Fruit fly (Drosophila melanogaster) whole organism, embryonic: ENCODE measurements around the gene lbe.
A peak's percentile ranks its signal among the peaks of the same experiment; 100 is the strongest.

Source experiments
- B-H2 ChIP-seq: fragments of 200-800 bp; sonication (Bioruptor generic); optimal IDR thresholded peaks from 2 replicates; lab custom pipeline; 2018; ENCODE audit warnings: missing biosample characterization, mild to moderate bottlenecking, missing genetic modification characterization
- Bdp1 ChIP-seq: fragments of 200-800 bp; sonication (Bioruptor generic); optimal IDR thresholded peaks from 3 replicates; lab custom pipeline; 2016; ENCODE audit warnings: missing biosample characterization, missing genetic modification characterization
- BtbVII ChIP-seq: fragments of 200-800 bp; sonication (Bioruptor generic); optimal IDR thresholded peaks from 3 replicates; lab custom pipeline; 2017; ENCODE audit warnings: missing biosample characterization, mild to moderate bottlenecking, missing genetic modification characterization
- CG10979 ChIP-seq: fragments of 200-800 bp; sonication (Bioruptor generic); optimal IDR thresholded peaks from 2 replicates; lab custom pipeline; 2018; ENCODE audit warnings: missing biosample characterization, mild to moderate bottlenecking, missing genetic modification characterization, moderate library complexity
- CG12104 ChIP-seq: fragments of 200-800 bp; sonication (Bioruptor generic); optimal IDR thresholded peaks from 3 replicates; lab custom pipeline; 2016; ENCODE audit warnings: missing biosample characterization, missing genetic modification characterization
- CG13424 ChIP-seq: fragments of 200-800 bp; sonication (Bioruptor generic); optimal IDR thresholded peaks from 2 replicates; lab custom pipeline; 2019; ENCODE audit warnings: missing biosample characterization, mild to moderate bottlenecking, missing genetic modification characterization, moderate library complexity
- CG1603 ChIP-seq: fragments of 200-800 bp; sonication (Bioruptor generic); optimal IDR thresholded peaks from 2 replicates; lab custom pipeline; 2019; ENCODE audit warnings: missing biosample characterization, mild to moderate bottlenecking, missing genetic modification characterization, moderate library complexity
- CG16779 ChIP-seq: fragments of 200-800 bp; sonication (Bioruptor generic); IDR thresholded peaks from 2 replicates; pipeline ENCODE4 v1.3.6; 2022; ENCODE audit warnings: missing biosample characterization, missing genetic modification characterization
- CG17568 ChIP-seq: fragments of 200-800 bp; sonication (Bioruptor generic); optimal IDR thresholded peaks from 2 replicates; lab custom pipeline; 2018; ENCODE audit warnings: missing biosample characterization, mild to moderate bottlenecking, missing genetic modification characterization, moderate library complexity
- CG17612 ChIP-seq: fragments of 200-800 bp; sonication (Bioruptor generic); IDR thresholded peaks from 2 replicates; pipeline ENCODE4 v1.3.6; 2022; ENCODE audit warnings: missing biosample characterization, missing genetic modification characterization
- CG2199 ChIP-seq: fragments of 200-800 bp; sonication (Bioruptor generic); IDR thresholded peaks from 3 replicates; pipeline ENCODE4 v1.3.6; 2022; ENCODE audit warnings: missing biosample characterization, missing genetic modification characterization
- CG2202 ChIP-seq: fragments of 200-800 bp; sonication (Bioruptor generic); optimal IDR thresholded peaks from 2 replicates; lab custom pipeline; 2018; ENCODE audit warnings: missing biosample characterization, mild to moderate bottlenecking, missing genetic modification characterization
- CG3065 ChIP-seq: fragments of 200-800 bp; sonication (Bioruptor generic); optimal IDR thresholded peaks from 2 replicates; lab custom pipeline; 2016; ENCODE audit warnings: missing biosample characterization, missing genetic modification characterization
- CG4707 ChIP-seq: fragments of 200-800 bp; sonication (Bioruptor generic); optimal IDR thresholded peaks from 2 replicates; lab custom pipeline; 2018; ENCODE audit warnings: missing biosample characterization, mild to moderate bottlenecking, missing genetic modification characterization, moderate library complexity
- CG5180 ChIP-seq: fragments of 200-800 bp; sonication (Bioruptor generic); optimal IDR thresholded peaks from 3 replicates; lab custom pipeline; 2017; ENCODE audit warnings: missing biosample characterization, missing genetic modification characterization, mild to moderate bottlenecking, moderate library complexity, missing genetic modification reagents
- CG6272 ChIP-seq: fragments of 200-800 bp; sonication (Bioruptor generic); IDR thresholded peaks from 2 replicates; pipeline ENCODE4 v1.3.6; 2022; ENCODE audit warnings: missing biosample characterization, missing genetic modification characterization
- CG8089 ChIP-seq: fragments of 200-800 bp; sonication (Bioruptor generic); optimal IDR thresholded peaks from 3 replicates; lab custom pipeline; 2016; ENCODE audit warnings: missing biosample characterization, missing genetic modification characterization
- CG8388 ChIP-seq: fragments of 200-800 bp; sonication (Bioruptor generic); optimal IDR thresholded peaks from 2 replicates; lab custom pipeline; 2019; ENCODE audit warnings: missing biosample characterization, mild to moderate bottlenecking, missing genetic modification characterization, moderate library complexity
- CG8478 ChIP-seq: fragments of >200 bp; optimal IDR thresholded peaks from 2 replicates; lab custom pipeline; 2018
- CG9876 ChIP-seq: fragments of 200-800 bp; sonication (Bioruptor generic); optimal IDR thresholded peaks from 2 replicates; lab custom pipeline; 2016; ENCODE audit warnings: missing biosample characterization, missing genetic modification characterization
- CTCF ChIP-seq: fragments of 200-800 bp; sonication (Bioruptor generic); optimal IDR thresholded peaks from 2 replicates; lab custom pipeline; 2017; ENCODE audit warnings: missing biosample characterization, mild to moderate bottlenecking, missing genetic modification characterization, moderate library complexity
- Camta ChIP-seq: fragments of 200-800 bp; sonication (Bioruptor generic); optimal IDR thresholded peaks from 2 replicates; lab custom pipeline; 2016; ENCODE audit warnings: missing biosample characterization, missing genetic modification characterization
- D19B ChIP-seq: fragments of 200-800 bp; sonication (Bioruptor generic); optimal IDR thresholded peaks from 2 replicates; lab custom pipeline; 2017; ENCODE audit warnings: missing biosample characterization, mild to moderate bottlenecking, missing genetic modification characterization
- Dek ChIP-seq: fragments of 200-800 bp; sonication (Bioruptor generic); optimal IDR thresholded peaks from 3 replicates; lab custom pipeline; 2019; ENCODE audit warnings: missing biosample characterization, mild to moderate bottlenecking, missing genetic modification characterization, moderate library complexity
- Doc2 ChIP-seq: fragments of 200-800 bp; sonication (Bioruptor generic); IDR thresholded peaks from 2 replicates; pipeline ENCODE4 v1.3.6; 2022; ENCODE audit warnings: missing biosample characterization, missing genetic modification characterization
- ERR ChIP-seq: fragments of 200-800 bp; sonication (Bioruptor generic); optimal IDR thresholded peaks from 2 replicates; lab custom pipeline; 2016; ENCODE audit warnings: missing biosample characterization, missing genetic modification characterization
- Eip74EF ChIP-seq, 2 experiments: fragments of 200-800 bp in 1 of 2; fragments of >200 bp in 1 of 2; sonication (Bioruptor generic) in 1 of 2; optimal IDR thresholded peaks; 2 replicates each; lab custom pipeline; 2017 to 2019; ENCODE audit warnings: missing biosample characterization in 2 of 2, missing genetic modification characterization in 2 of 2, mild to moderate bottlenecking in 1 of 2, moderate library complexity in 1 of 2
- HmgZ ChIP-seq: fragments of 200-800 bp; sonication (Bioruptor generic); optimal IDR thresholded peaks from 2 replicates; lab custom pipeline; 2018; ENCODE audit warnings: missing biosample characterization, mild to moderate bottlenecking, missing genetic modification characterization
- Hr39 ChIP-seq: fragments of >200 bp; optimal IDR thresholded peaks from 2 replicates; lab custom pipeline; 2017
- Meics ChIP-seq: fragments of 200-800 bp; sonication (Bioruptor generic); optimal IDR thresholded peaks from 2 replicates; lab custom pipeline; 2017; ENCODE audit warnings: missing biosample characterization, mild to moderate bottlenecking, missing genetic modification characterization
- NC2α ChIP-seq: fragments of 200-800 bp; sonication (Bioruptor generic); optimal IDR thresholded peaks from 2 replicates; lab custom pipeline; 2016; ENCODE audit warnings: missing biosample characterization, missing genetic modification characterization
- Sox102F ChIP-seq: fragments of 200-800 bp; sonication (Bioruptor generic); optimal IDR thresholded peaks from 2 replicates; lab custom pipeline; 2018; ENCODE audit warnings: missing biosample characterization, mild to moderate bottlenecking, missing genetic modification characterization, moderate library complexity
- Tbp ChIP-seq: fragments of >200 bp; optimal IDR thresholded peaks from 2 replicates; lab custom pipeline; 2018; ENCODE audit warnings: missing biosample characterization, missing genetic modification characterization
- YL-1 ChIP-seq: fragments of 200-800 bp; sonication (Bioruptor generic); optimal IDR thresholded peaks from 3 replicates; lab custom pipeline; 2017; ENCODE audit warnings: missing biosample characterization, mild to moderate bottlenecking, missing genetic modification characterization
- ap ChIP-seq: fragments of 200-800 bp; sonication (Bioruptor generic); IDR thresholded peaks from 2 replicates; pipeline ENCODE4 v1.3.6; 2022; ENCODE audit warnings: missing biosample characterization, missing genetic modification characterization
- corto ChIP-seq: fragments of 200-800 bp; sonication (Bioruptor generic); optimal IDR thresholded peaks from 2 replicates; lab custom pipeline; 2016; ENCODE audit warnings: missing biosample characterization, mild to moderate bottlenecking, missing genetic modification characterization, moderate library complexity
- eve ChIP-seq, 2 experiments: fragments of >200 bp; optimal IDR thresholded peaks; 2 replicates each; lab custom pipeline; 2017; ENCODE audit warnings: missing biosample characterization in 2 of 2, missing genetic modification characterization in 2 of 2
- fd3F ChIP-seq: fragments of 200-800 bp; sonication (Bioruptor generic); optimal IDR thresholded peaks from 2 replicates; lab custom pipeline; 2018; ENCODE audit warnings: missing biosample characterization, mild to moderate bottlenecking, missing genetic modification characterization, moderate library complexity
- fu2 ChIP-seq: fragments of 200-800 bp; sonication (Bioruptor generic); optimal IDR thresholded peaks from 2 replicates; lab custom pipeline; 2016; ENCODE audit warnings: missing biosample characterization, missing genetic modification characterization
- lola ChIP-seq, 3 experiments: fragments of >200 bp in 2 of 3; fragments of 200-800 bp in 1 of 3; sonication (Bioruptor generic) in 1 of 3; optimal IDR thresholded peaks; 2 replicates each; lab custom pipeline; 2017 to 2019; ENCODE audit warnings: missing biosample characterization in 3 of 3, missing genetic modification characterization in 3 of 3, mild to moderate bottlenecking in 1 of 3, moderate library complexity in 1 of 3
- maf-S ChIP-seq: fragments of 200-800 bp; sonication (Bioruptor generic); optimal IDR thresholded peaks from 2 replicates; lab custom pipeline; 2016; ENCODE audit warnings: missing biosample characterization, missing genetic modification characterization
- onecut ChIP-seq: fragments of 200-800 bp; sonication (Bioruptor generic); IDR thresholded peaks from 2 replicates; pipeline ENCODE4 v1.3.6; 2022; ENCODE audit warnings: missing biosample characterization, missing genetic modification characterization
- pho ChIP-seq: fragments of 200-800 bp; sonication (Bioruptor generic); optimal IDR thresholded peaks from 2 replicates; lab custom pipeline; 2016; ENCODE audit warnings: missing biosample characterization, missing genetic modification characterization
- ranshi ChIP-seq: fragments of 200-800 bp; sonication (Bioruptor generic); IDR thresholded peaks from 2 replicates; pipeline ENCODE4 v1.3.6; 2022; ENCODE audit warnings: missing biosample characterization, missing genetic modification characterization
- ro ChIP-seq: fragments of 200-800 bp; sonication (Bioruptor generic); IDR thresholded peaks from 2 replicates; pipeline ENCODE4 v1.3.6; 2022; ENCODE audit warnings: missing biosample characterization, missing genetic modification characterization
- run ChIP-seq: fragments of 200-800 bp; sonication (Bioruptor generic); optimal IDR thresholded peaks from 3 replicates; lab custom pipeline; 2018; ENCODE audit warnings: missing biosample characterization, mild to moderate bottlenecking, missing genetic modification characterization
- sim ChIP-seq: fragments of 200-800 bp; sonication (Bioruptor generic); IDR thresholded peaks from 2 replicates; pipeline ENCODE4 v1.3.6; 2022; ENCODE audit warnings: missing biosample characterization, missing genetic modification characterization
- slp2 ChIP-seq: fragments of 200-800 bp; sonication (Bioruptor generic); optimal IDR thresholded peaks from 2 replicates; lab custom pipeline; 2016; ENCODE audit warnings: missing biosample characterization, missing genetic modification characterization
- sna ChIP-seq: fragments of 200-800 bp; sonication (Bioruptor generic); IDR thresholded peaks from 2 replicates; pipeline ENCODE4 v1.3.6; 2022; ENCODE audit warnings: missing biosample characterization, missing genetic modification characterization; ENCODE audit not compliant: partially characterized antibody
- tgo ChIP-seq: fragments of 200-800 bp; sonication (Bioruptor generic); IDR thresholded peaks from 3 replicates; pipeline ENCODE4 v1.3.6; 2022; ENCODE audit warnings: missing biosample characterization, missing genetic modification characterization
- toy ChIP-seq: fragments of 200-800 bp; sonication (Bioruptor generic); IDR thresholded peaks from 2 replicates; pipeline ENCODE4 v1.3.6; 2022; ENCODE audit warnings: missing biosample characterization, missing genetic modification characterization
- trh ChIP-seq: fragments of 200-800 bp; sonication (Bioruptor generic); optimal IDR thresholded peaks from 2 replicates; lab custom pipeline; 2016; ENCODE audit warnings: missing biosample characterization, missing genetic modification characterization
- unc-4 ChIP-seq: fragments of 200-800 bp; sonication (Bioruptor generic); IDR thresholded peaks from 2 replicates; pipeline ENCODE4 v1.3.6; 2022; ENCODE audit warnings: missing biosample characterization, missing genetic modification characterization; ENCODE audit not compliant: partially characterized antibody

Gene lbe

dm6 chr3R:21408372-21408771, 38.0 kb downstream of the lbe start (continued):
- TF ChIP-seq CG6272 (GFP tag; lab: Robert Waterston, UW): peak; percentile 36; the same call in 1 of the 2 replicates
- no peak for TF ChIP-seq CG12104
- peak; percentile 95 for TF ChIP-seq CTCF (GFP tag; lab: Kevin White, UChicago)
- no peak for TF ChIP-seq CG8388 (GFP tag; lab: Kevin White, UChicago)
- TF ChIP-seq CG8089 (GFP tag; lab: Kevin White, UChicago): no peak
- TF ChIP-seq CG1603: peak; percentile 43
- TF ChIP-seq HmgZ: no peak
- TF ChIP-seq onecut: peak; percentile 33; the same call in 1 of the 2 replicates
- TF ChIP-seq ERR: no peak
- no peak for TF ChIP-seq ap
- TF ChIP-seq Hr39: no peak
- TF ChIP-seq lola (GFP tag; optimal IDR thresholded peaks at IDR 0.05; lab: Kevin White, UChicago): no peak
- no peak for TF ChIP-seq B-H2 (GFP tag; lab: Kevin White, UChicago)
- no peak for TF ChIP-seq trh (GFP tag; lab: Kevin White, UChicago)
- TF ChIP-seq Tbp (GFP tag; lab: Kevin White, UChicago): no peak
- TF ChIP-seq NC2α: no peak
- TF ChIP-seq Eip74EF (GFP tag; optimal IDR thresholded peaks at IDR 0.05; lab: Kevin White, UChicago): peak in 1 of 2 experiments; percentile 93
- TF ChIP-seq toy (GFP tag; lab: Robert Waterston, UW): no peak
- TF ChIP-seq fu2: no peak
- no peak for TF ChIP-seq sim (GFP tag; lab: Robert Waterston, UW)
- TF ChIP-seq CG16779 (GFP tag; lab: Robert Waterston, UW): no peak
- no peak for TF ChIP-seq fd3F (GFP tag; lab: Kevin White, UChicago)
- TF ChIP-seq CG2202 (tag; lab: Kevin White, UChicago): no peak
- no peak for TF ChIP-seq D19B
- no peak; the same call in 2 of the 3 replicates for TF ChIP-seq tgo (GFP tag; lab: Robert Waterston, UW)
- peak; percentile 30 for TF ChIP-seq Dek (tag; lab: Kevin White, UChicago)
- TF ChIP-seq CG8478 (lab: Kevin White, UChicago): peak; percentile 97
- no peak for TF ChIP-seq corto (GFP tag; lab: Kevin White, UChicago)
- no peak for TF ChIP-seq run (tag; lab: Kevin White, UChicago)
- TF ChIP-seq CG10979 (tag; lab: Kevin White, UChicago): peak; percentile 1
- TF ChIP-seq Bdp1 (GFP tag; lab: Kevin White, UChicago): peak; percentile 21
- TF ChIP-seq maf-S: peak; percentile 3
- no peak for TF ChIP-seq CG3065
- no peak for TF ChIP-seq slp2
- TF ChIP-seq YL-1: no peak
- TF ChIP-seq Camta (GFP tag; lab: Kevin White, UChicago): no peak
- no peak for TF ChIP-seq unc-4 (GFP tag; lab: Robert Waterston, UW)
- no peak for TF ChIP-seq CG4707
- no peak for TF ChIP-seq CG17568
- no peak for TF ChIP-seq BtbVII (GFP tag; lab: Kevin White, UChicago)
- no peak for TF ChIP-seq CG5180 (GFP tag; lab: Kevin White, UChicago)
- TF ChIP-seq sna (GFP tag; lab: Robert Waterston, UW): no peak
- TF ChIP-seq pho (GFP tag; lab: Kevin White, UChicago): no peak
- no peak for TF ChIP-seq ro (GFP tag; lab: Robert Waterston, UW)
- TF ChIP-seq CG13424 (tag; lab: Kevin White, UChicago): no peak
- no peak for TF ChIP-seq Meics (GFP tag; lab: Kevin White, UChicago)
- TF ChIP-seq ranshi (GFP tag; lab: Robert Waterston, UW): peak; percentile 12; the same call in 1 of the 2 replicates
- no peak for TF ChIP-seq CG17612 (GFP tag; lab: Robert Waterston, UW)
- no peak for TF ChIP-seq CG9876 (GFP tag; lab: Kevin White, UChicago)
- TF ChIP-seq Doc2 (GFP tag; lab: Robert Waterston, UW): no peak
- TF ChIP-seq CG2199: peak; percentile 99
- TF ChIP-seq eve (GFP tag; optimal IDR thresholded peaks at IDR 0.05; lab: Kevin White, UChicago): no peak
- TF ChIP-seq Sox102F: no peak
